Worm (Caenorhabditis elegans) whole organism, L3 larva: Measurements from ENCODE around the gene Y48A6C.4.

Source experiments
- ZK546.5 ChIP-seq: sonication (generic microtip); optimal IDR thresholded peaks from 2 replicates; lab custom pipeline; 2017; ENCODE audit warnings: missing biosample characterization, missing genetic modification characterization
- jun-1 ChIP-seq: fragments of 150-350 bp; optimal IDR thresholded peaks from 2 replicates; lab custom pipeline; 2014; ENCODE audit warnings: missing biosample characterization, missing genetic modification reagents, missing genetic modification characterization
- mdl-1 ChIP-seq: fragments of 150-350 bp; optimal IDR thresholded peaks from 2 replicates; lab custom pipeline; 2014; ENCODE audit warnings: missing biosample characterization, missing genetic modification characterization
- nhr-12 ChIP-seq: fragments of 150-350 bp; optimal IDR thresholded peaks from 2 replicates; lab custom pipeline; 2014; ENCODE audit warnings: missing biosample characterization, missing genetic modification characterization
- nhr-23 ChIP-seq: fragments of 150-350 bp; optimal IDR thresholded peaks from 2 replicates; lab custom pipeline; 2014; ENCODE audit warnings: missing biosample characterization, missing genetic modification reagents, missing genetic modification characterization
- ztf-4 ChIP-seq: fragments of 150-350 bp; optimal IDR thresholded peaks from 2 replicates; lab custom pipeline; 2014; ENCODE audit warnings: missing biosample characterization, missing genetic modification characterization

DNA sequence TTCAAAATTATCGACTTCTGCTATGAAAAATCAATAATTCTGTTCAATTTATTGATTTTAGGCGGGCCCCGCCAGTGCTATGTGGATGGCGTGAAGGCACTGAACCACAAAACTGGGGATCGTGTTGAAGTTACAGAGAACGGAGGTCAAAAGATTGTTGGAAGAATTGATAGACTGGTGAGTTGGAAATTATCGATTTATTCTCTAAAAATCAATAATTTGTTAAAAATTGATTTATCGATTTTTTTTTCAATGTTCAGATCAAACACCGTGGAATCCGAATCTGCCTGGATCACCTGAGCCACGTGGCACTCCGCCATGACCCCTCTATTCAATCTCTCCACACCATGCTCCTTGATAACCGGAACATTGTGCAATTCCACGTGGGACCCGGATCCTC, 49.4 kb upstream of the Y48A6C.4 start:
- TF ChIP-seq nhr-12 (no peak), ZK546.5 (no peak), ztf-4 (no peak), nhr-23 (tag; lab: Kevin White, UChicago) (no peak), jun-1 (tag; lab: Kevin White, UChicago) (no peak), mdl-1 (tag; lab: Kevin White, UChicago) (no peak)
